Worm (Caenorhabditis elegans) whole organism, L4 larva: ENCODE results near the gene twk-14.

Source experiments
- F10B5.3 ChIP-seq: sonication (generic microtip); optimal IDR thresholded peaks from 2 replicates; lab custom pipeline; 2016; ENCODE audit warnings: mild to moderate bottlenecking, missing genetic modification characterization, missing compliant biosample characterization
- F49E8.2 ChIP-seq: sonication (generic microtip); optimal IDR thresholded peaks from 2 replicates; lab custom pipeline; 2016; ENCODE audit warnings: missing compliant biosample characterization, mild to moderate bottlenecking, missing genetic modification characterization, borderline replicate concordance
- T20F7.1 ChIP-seq: fragments of 200-800 bp; sonication (Bioruptor generic); optimal IDR thresholded peaks from 2 replicates; lab custom pipeline; 2018; ENCODE audit warnings: mild to moderate bottlenecking, missing genetic modification characterization, missing compliant biosample characterization
- aha-1 ChIP-seq: fragments of 150-350 bp; peaks from one replicate; lab custom pipeline; 2014; ENCODE audit warnings: missing biosample characterization, missing genetic modification characterization
- arid-1 ChIP-seq: fragments of 200-800 bp; sonication (Bioruptor generic); conservative IDR thresholded peaks from 2 replicates; pipeline ENCODE4 v1.3.6; 2022; ENCODE audit warnings: missing genetic modification reagents, missing genetic modification characterization, missing compliant biosample characterization
- ceh-82 ChIP-seq: sonication (generic microtip); optimal IDR thresholded peaks from 2 replicates; lab custom pipeline; 2017; ENCODE audit warnings: missing biosample characterization, missing genetic modification characterization
- ces-1 ChIP-seq: fragments of 150-350 bp; sonication (generic microtip); optimal IDR thresholded peaks from 4 replicates; lab custom pipeline; 2014; ENCODE audit warnings: missing biosample characterization, missing genetic modification reagents, missing genetic modification characterization
- ctbp-1 ChIP-seq: fragments of 200-800 bp; sonication (Bioruptor generic); IDR thresholded peaks from 2 replicates; pipeline ENCODE4 v1.3.6; 2022; ENCODE audit warnings: missing genetic modification reagents, missing genetic modification characterization, missing compliant biosample characterization
- daf-12 ChIP-seq: fragments of 150-350 bp; optimal IDR thresholded peaks from 2 replicates; lab custom pipeline; 2014; ENCODE audit warnings: missing biosample characterization, missing genetic modification reagents, missing genetic modification characterization
- daf-16 ChIP-seq, 3 experiments: sonication (generic microtip); optimal IDR thresholded peaks; 2 replicates each; lab custom pipeline; 2016 to 2017; ENCODE audit warnings: missing genetic modification characterization in 3 of 3, missing genetic modification reagents in 3 of 3, mild to moderate bottlenecking in 2 of 3, missing compliant biosample characterization in 2 of 3, missing biosample characterization in 1 of 3, moderate library complexity in 1 of 3
- daf-19 ChIP-seq: fragments of 200-800 bp; sonication (Bioruptor generic); conservative IDR thresholded peaks from 2 replicates; pipeline ENCODE4 v1.3.6; 2022; ENCODE audit warnings: missing genetic modification characterization, missing compliant biosample characterization
- dve-1 ChIP-seq: sonication (generic microtip); optimal IDR thresholded peaks from 2 replicates; lab custom pipeline; 2017; ENCODE audit warnings: antibody characterized with exemption, mild to moderate bottlenecking, missing genetic modification characterization, missing compliant biosample characterization; ENCODE audit not compliant: insufficient read depth
- egl-27 ChIP-seq: sonication (generic microtip); optimal IDR thresholded peaks from 3 replicates; lab custom pipeline; 2017; ENCODE audit warnings: missing biosample characterization, missing genetic modification reagents, missing genetic modification characterization
- fos-1 ChIP-seq: fragments of 150-350 bp; optimal IDR thresholded peaks from 2 replicates; lab custom pipeline; 2014; ENCODE audit warnings: missing biosample characterization, missing genetic modification characterization
- hlh-11 ChIP-seq: fragments of 200-800 bp; sonication (Bioruptor generic); optimal IDR thresholded peaks from 2 replicates; lab custom pipeline; 2018; ENCODE audit warnings: mild to moderate bottlenecking, missing genetic modification characterization, missing compliant biosample characterization
- hlh-30 ChIP-seq: sonication (generic microtip); optimal IDR thresholded peaks from 2 replicates; lab custom pipeline; 2017; ENCODE audit warnings: antibody characterized with exemption, mild to moderate bottlenecking, missing genetic modification characterization, missing compliant biosample characterization; ENCODE audit not compliant: insufficient read depth
- jun-1 ChIP-seq: fragments of 150-350 bp; optimal IDR thresholded peaks from 2 replicates; lab custom pipeline; 2014; ENCODE audit warnings: missing biosample characterization, missing genetic modification reagents, missing genetic modification characterization
- lin-1 ChIP-seq: fragments of 200-800 bp; sonication (Bioruptor generic); IDR thresholded peaks from 2 replicates; pipeline ENCODE4 v1.3.6; 2022; ENCODE audit warnings: missing genetic modification reagents, missing genetic modification characterization, missing compliant biosample characterization
- lin-13 ChIP-seq: fragments of 150-350 bp; optimal IDR thresholded peaks from 2 replicates; lab custom pipeline; 2014; ENCODE audit warnings: missing biosample characterization, missing genetic modification reagents, missing genetic modification characterization
- lin-39 ChIP-seq: fragments of 150-350 bp; optimal IDR thresholded peaks from 2 replicates; lab custom pipeline; 2014; ENCODE audit warnings: missing biosample characterization, missing genetic modification reagents, missing genetic modification characterization
- lsy-2 ChIP-seq, 2 experiments: fragments of 150-350 bp in 1 of 2; sonication (generic microtip) in 1 of 2; optimal IDR thresholded peaks; 2 replicates each; lab custom pipeline; 2014 to 2017; ENCODE audit warnings: missing biosample characterization in 2 of 2, missing genetic modification characterization in 2 of 2
- mdl-1 ChIP-seq, 2 experiments: fragments of 150-350 bp in 1 of 2; sonication (generic microtip) in 1 of 2; optimal IDR thresholded peaks; 2 replicates each; lab custom pipeline; 2014 to 2017; ENCODE audit warnings: missing biosample characterization in 2 of 2, missing genetic modification characterization in 2 of 2
- mep-1 ChIP-seq: fragments of 150-350 bp; sonication (generic microtip); optimal IDR thresholded peaks from 3 replicates; lab custom pipeline; 2014; ENCODE audit warnings: missing biosample characterization, missing genetic modification characterization
- mxl-3 ChIP-seq: fragments of 200-800 bp; sonication (Bioruptor generic); optimal IDR thresholded peaks from 2 replicates; lab custom pipeline; 2018; ENCODE audit warnings: mild to moderate bottlenecking, missing genetic modification characterization, missing compliant biosample characterization
- nhr-102 ChIP-seq: sonication (generic microtip); optimal IDR thresholded peaks from 2 replicates; lab custom pipeline; 2016; ENCODE audit warnings: mild to moderate bottlenecking, missing genetic modification characterization, moderate library complexity, missing compliant biosample characterization
- nhr-28 ChIP-seq: fragments of 150-350 bp; optimal IDR thresholded peaks from 2 replicates; lab custom pipeline; 2014; ENCODE audit warnings: missing biosample characterization, missing genetic modification characterization
- nhr-48 ChIP-seq: sonication (generic microtip); optimal IDR thresholded peaks from 2 replicates; lab custom pipeline; 2016; ENCODE audit warnings: mild to moderate bottlenecking, missing genetic modification characterization, missing compliant biosample characterization
- nhr-6 ChIP-seq: fragments of 150-350 bp; optimal IDR thresholded peaks from 2 replicates; lab custom pipeline; 2014; ENCODE audit warnings: missing biosample characterization, missing genetic modification characterization
- nhr-76 ChIP-seq: fragments of 150-350 bp; optimal IDR thresholded peaks from 2 replicates; lab custom pipeline; 2014; ENCODE audit warnings: missing biosample characterization, missing genetic modification characterization
- php-3 ChIP-seq: fragments of 200-800 bp; sonication (Bioruptor generic); IDR thresholded peaks from 2 replicates; pipeline ENCODE4 v1.3.6; 2022; ENCODE audit warnings: missing genetic modification reagents, missing genetic modification characterization, missing compliant biosample characterization
- rbr-2 ChIP-seq: sonication (generic microtip); optimal IDR thresholded peaks from 2 replicates; lab custom pipeline; 2016; ENCODE audit warnings: missing genotype, missing genetic modification characterization, missing compliant biosample characterization
- set-16 ChIP-seq: fragments of 200-800 bp; sonication (Bioruptor generic); IDR thresholded peaks from 2 replicates; pipeline ENCODE4 v1.3.6; 2022; ENCODE audit warnings: missing genetic modification reagents, missing genetic modification characterization, missing compliant biosample characterization
- spr-3 ChIP-seq: fragments of 200-800 bp; sonication (Bioruptor generic); optimal IDR thresholded peaks from 2 replicates; lab custom pipeline; 2018; ENCODE audit warnings: mild to moderate bottlenecking, missing genetic modification characterization, missing compliant biosample characterization
- tra-1 ChIP-seq: fragments of 200-800 bp; sonication (Bioruptor generic); IDR thresholded peaks from 2 replicates; pipeline ENCODE4 v1.3.6; 2022; ENCODE audit warnings: missing genetic modification reagents, missing genetic modification characterization, missing compliant biosample characterization
- unc-130 ChIP-seq: sonication (generic microtip); optimal IDR thresholded peaks from 2 replicates; lab custom pipeline; 2016; ENCODE audit warnings: missing genetic modification reagents, missing genetic modification characterization, missing compliant biosample characterization
- unc-62 ChIP-seq, 3 experiments: fragments of 150-350 bp in 1 of 3; sonication (generic microtip); optimal IDR thresholded peaks in 2 of 3; peaks in 1 of 3; 1 replicate in 1 of 3; 2 replicates in 2 of 3; lab custom pipeline; 2014 to 2017; ENCODE audit warnings: missing biosample characterization in 3 of 3, missing genetic modification characterization in 3 of 3, missing genetic modification reagents in 3 of 3, missing genotype in 1 of 3
- vab-7 ChIP-seq: fragments of 200-800 bp; sonication (Bioruptor generic); IDR thresholded peaks from 2 replicates; pipeline ENCODE4 v1.3.6; 2022; ENCODE audit warnings: missing genetic modification reagents, missing genetic modification characterization, missing compliant biosample characterization
- zfp-3 ChIP-seq: fragments of 200-800 bp; sonication (Bioruptor generic); conservative IDR thresholded peaks from 2 replicates; pipeline ENCODE4 v1.3.6; 2022; ENCODE audit warnings: missing genetic modification reagents, missing genetic modification characterization, missing compliant biosample characterization
- ztf-11 ChIP-seq: fragments of 150-350 bp; optimal IDR thresholded peaks from 2 replicates; lab custom pipeline; 2014; ENCODE audit warnings: missing biosample characterization, missing genetic modification characterization
- ztf-7 ChIP-seq: fragments of 150-350 bp; optimal IDR thresholded peaks from 2 replicates; lab custom pipeline; 2014; ENCODE audit warnings: missing biosample characterization, missing genetic modification characterization

The twk-14 gene

DNA sequence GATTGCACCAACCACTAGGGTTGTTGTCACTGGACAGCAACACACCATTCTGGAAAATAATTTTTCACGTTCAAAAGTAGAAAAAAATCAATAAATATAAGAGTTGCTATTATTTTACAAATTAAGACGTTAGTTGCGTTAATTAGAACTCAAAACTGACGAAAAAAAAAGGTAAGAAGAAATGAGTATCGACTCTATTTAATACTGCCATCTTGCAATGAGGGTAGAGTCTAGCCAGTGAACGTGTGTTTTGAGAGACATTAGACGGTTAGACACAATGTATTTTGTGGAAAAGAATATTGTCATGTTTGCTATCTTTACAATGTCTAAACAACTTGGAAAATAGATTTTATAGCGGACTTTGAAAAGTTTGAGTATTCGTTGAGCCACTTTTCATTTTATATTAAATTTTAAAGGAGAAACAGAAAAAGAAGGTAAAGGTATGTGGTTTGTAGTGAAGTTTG lies 18.2 kb upstream of the twk-14 start, which contains the start of gene cdr-6 (continued):
- TF ChIP-seq daf-16 (GFP tag; optimal IDR thresholded peaks at IDR 0.05; lab: Kevin White, UChicago), result no peak
- peak; percentile 79 for TF ChIP-seq daf-16 (tag; optimal IDR thresholded peaks at IDR 0.05; lab: Kevin White, UChicago)
- TF ChIP-seq nhr-48, result peak; percentile 13
- peak; percentile 26 for TF ChIP-seq hlh-11 (tag; lab: Kevin White, UChicago)
- TF ChIP-seq ztf-11 (tag; lab: Kevin White, UChicago), result no peak
- peak; percentile 52 for TF ChIP-seq nhr-6 (tag; lab: Kevin White, UChicago)
- TF ChIP-seq nhr-102 (tag; lab: Kevin White, UChicago), result peak; percentile 34
- no peak for TF ChIP-seq F49E8.2 (tag; lab: Kevin White, UChicago)
- no peak for TF ChIP-seq jun-1
- peak in 1 of 2 experiments; percentile 24 for TF ChIP-seq mdl-1 (tag; optimal IDR thresholded peaks at IDR 0.05; lab: Kevin White, UChicago)

DNA sequence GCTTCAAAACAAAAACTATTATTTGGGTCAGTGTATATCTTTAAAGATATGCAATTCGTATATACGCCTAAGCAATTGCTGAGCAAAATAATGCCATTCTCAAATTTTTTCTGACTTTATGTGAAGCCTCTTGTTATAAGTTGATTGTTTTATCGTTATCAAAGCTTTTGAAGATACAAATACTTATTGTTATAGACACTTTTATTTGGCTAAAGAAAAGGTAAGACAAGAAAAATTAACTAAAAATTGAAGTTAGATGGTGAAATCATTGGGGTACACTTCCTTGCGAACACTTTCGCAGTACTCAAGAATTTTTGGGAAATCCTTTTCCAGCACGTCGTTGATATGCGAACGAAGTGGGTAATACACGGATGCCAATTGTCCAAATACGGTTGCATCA lies 16.8 kb upstream of the twk-14 start:
- TF ChIP-seq arid-1 (GFP tag; lab: Robert Waterston, UW) (no peak), unc-62 (GFP tag; optimal IDR thresholded peaks at IDR 0.05 in 1 of 2; lab: Kevin White, UChicago) (peak in 1 of 2 experiments; percentile 80), unc-62 (tag; optimal IDR thresholded peaks at IDR 0.05; lab: Kevin White, UChicago) (no peak)

DNA sequence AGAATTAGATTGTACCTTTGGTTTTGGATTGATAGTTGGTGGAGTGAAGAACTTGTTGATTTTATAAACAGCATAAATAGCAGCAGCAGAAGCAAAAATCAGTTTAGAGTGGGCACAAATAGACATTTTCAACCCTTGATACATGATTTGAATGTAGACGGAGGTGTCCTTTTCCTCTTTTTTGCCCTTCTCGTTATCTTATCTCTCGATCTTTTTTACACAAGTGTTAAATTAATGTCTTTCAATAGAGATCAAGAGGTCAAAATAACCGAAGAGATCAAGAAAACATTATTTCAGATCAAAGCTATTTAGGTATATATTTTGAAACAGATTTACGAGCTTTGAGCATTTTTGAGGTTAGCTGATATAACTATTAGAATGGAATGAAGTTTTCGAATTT lies 16.4 kb upstream of the twk-14 start, which contains the start of gene cdr-7:
TSS of gene cdr-7 (minus strand) at position 205 of the 400 bp plus-strand sequence.
- peak; percentile 13 for TF ChIP-seq nhr-28 (tag; lab: Kevin White, UChicago)
- no peak for TF ChIP-seq ctbp-1 (GFP tag; lab: Robert Waterston, UW)

DNA sequence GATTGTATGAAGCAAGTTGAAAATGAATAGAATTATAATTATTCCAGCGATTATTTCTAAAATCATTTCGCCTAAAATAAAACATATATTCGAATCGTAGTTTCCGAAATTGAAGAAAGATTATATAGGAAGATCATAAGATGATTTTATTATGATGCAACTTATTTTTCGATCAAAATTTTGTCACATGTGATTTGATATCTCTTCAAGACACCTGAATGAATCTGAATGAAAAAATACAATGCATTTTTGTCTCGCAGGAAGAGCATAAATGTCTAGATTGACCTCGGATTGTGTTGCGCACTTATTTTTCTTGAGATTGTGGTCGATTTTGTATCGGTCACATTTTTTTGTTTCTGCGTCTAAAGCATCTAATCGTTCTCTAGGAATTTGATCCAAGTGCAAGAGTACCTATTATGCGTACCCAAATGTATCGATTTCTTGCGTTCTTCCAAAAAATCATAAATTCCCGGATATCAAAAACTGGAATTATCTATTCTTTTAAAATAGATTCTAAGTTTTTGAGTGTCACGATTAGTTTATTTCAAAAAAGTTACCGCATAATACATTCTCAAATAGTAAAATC lies 15.0 kb upstream of the twk-14 start, which contains the start of gene hrg-2:
TSS of gene hrg-2 (minus strand) at position 98 of the 586 bp plus-strand sequence.
- TF ChIP-seq mep-1 (tag; lab: Kevin White, UChicago) (peak; percentile 2), hlh-30 (tag; lab: Kevin White, UChicago) (peak; percentile 40), lin-13 (no peak), vab-7 (no peak), F10B5.3 (tag; lab: Kevin White, UChicago) (no peak), rbr-2 (no peak), nhr-28 (tag; lab: Kevin White, UChicago) (peak; percentile 14), daf-19 (GFP tag; lab: Robert Waterston, UW) (no peak), aha-1 (tag; lab: Kevin White, UChicago) (peak; percentile 31), egl-27 (tag; lab: Kevin White, UChicago) (no peak), dve-1 (tag; lab: Kevin White, UChicago) (peak; percentile 11), daf-12 (tag; lab: Kevin White, UChicago) (no peak), nhr-48 (peak; percentile 64), nhr-76 (no peak), php-3 (no peak), nhr-102 (tag; lab: Kevin White, UChicago) (no peak), tra-1 (GFP tag; lab: Robert Waterston, UW) (no peak), ztf-7 (tag; lab: Kevin White, UChicago) (peak; percentile 93), T20F7.1 (GFP tag; lab: Kevin White, UChicago) (no peak), lin-1 (GFP tag; lab: Robert Waterston, UW) (no peak), set-16 (GFP tag; lab: Robert Waterston, UW) (no peak)

DNA sequence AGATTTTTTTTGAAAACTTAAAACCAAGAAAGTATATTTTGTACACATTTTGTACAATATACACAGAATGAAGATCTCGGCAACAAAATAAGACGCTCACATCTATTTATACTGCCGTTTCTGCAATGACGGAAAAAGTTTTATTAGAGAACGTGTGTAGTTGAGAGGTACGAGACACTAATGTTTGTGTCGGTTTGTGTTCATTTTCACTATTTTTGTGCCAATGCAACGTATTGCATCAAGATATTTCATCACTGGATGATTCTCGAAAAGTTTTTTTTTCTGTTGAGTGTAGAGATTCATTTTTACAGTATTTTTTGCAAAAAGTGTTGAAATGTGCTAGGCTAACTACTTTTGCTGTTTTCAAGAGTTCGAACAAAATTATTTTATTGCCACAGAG lies 13.5 kb upstream of the twk-14 start:
- no peak for TF ChIP-seq zfp-3 (GFP tag; lab: Robert Waterston, UW)
- no peak for TF ChIP-seq aha-1 (tag; lab: Kevin White, UChicago)
- no peak for TF ChIP-seq ceh-82 (tag; lab: Kevin White, UChicago)
- peak in 1 of 2 experiments; percentile 33 for TF ChIP-seq lsy-2 (tag; optimal IDR thresholded peaks at IDR 0.05; lab: Kevin White, UChicago)
- no peak for TF ChIP-seq ces-1 (GFP tag; lab: Kevin White, UChicago)
- peak; percentile 26 for TF ChIP-seq nhr-6 (tag; lab: Kevin White, UChicago)
- TF ChIP-seq fos-1, result no peak
- peak; percentile 33 for TF ChIP-seq hlh-11 (tag; lab: Kevin White, UChicago)
- peak; percentile 14 for TF ChIP-seq dve-1 (tag; lab: Kevin White, UChicago)
- no peak for TF ChIP-seq lin-39 (tag; lab: Kevin White, UChicago)
- TF ChIP-seq mep-1 (tag; lab: Kevin White, UChicago), result peak; percentile 51
- TF ChIP-seq T20F7.1 (GFP tag; lab: Kevin White, UChicago), result peak; percentile 29
- TF ChIP-seq nhr-48, result no peak
- peak; percentile 91 for TF ChIP-seq nhr-28 (tag; lab: Kevin White, UChicago)
- peak in 1 of 2 experiments; percentile 21 for TF ChIP-seq daf-16 (GFP tag; optimal IDR thresholded peaks at IDR 0.05; lab: Kevin White, UChicago)
- TF ChIP-seq daf-16 (tag; optimal IDR thresholded peaks at IDR 0.05; lab: Kevin White, UChicago), result peak; percentile 11
- no peak for TF ChIP-seq unc-130 (GFP tag; lab: Kevin White, UChicago)
- TF ChIP-seq mxl-3 (GFP tag; lab: Kevin White, UChicago), result no peak
- TF ChIP-seq spr-3 (GFP tag; lab: Kevin White, UChicago), result no peak
